Fruit fly (Drosophila melanogaster) whole organism, pupa: Measurements from ENCODE around the gene CHKov2.

Experiments
- CG12605 ChIP-seq: fragments of 200-800 bp; sonication (Bioruptor generic); IDR thresholded peaks from 2 replicates; pipeline ENCODE4 v1.3.6; 2022; ENCODE audit warnings: missing biosample characterization, missing genetic modification characterization
- CG17806 ChIP-seq: fragments of 200-800 bp; sonication (Bioruptor generic); optimal IDR thresholded peaks from 2 replicates; lab custom pipeline; 2018; ENCODE audit warnings: missing biosample characterization, mild to moderate bottlenecking, missing genetic modification characterization, moderate library complexity
- CG8159 ChIP-seq: fragments of 200-800 bp; sonication (Bioruptor generic); optimal IDR thresholded peaks from 3 replicates; lab custom pipeline; 2018; ENCODE audit warnings: missing biosample characterization, mild to moderate bottlenecking, missing genetic modification characterization, moderate library complexity

DNA sequence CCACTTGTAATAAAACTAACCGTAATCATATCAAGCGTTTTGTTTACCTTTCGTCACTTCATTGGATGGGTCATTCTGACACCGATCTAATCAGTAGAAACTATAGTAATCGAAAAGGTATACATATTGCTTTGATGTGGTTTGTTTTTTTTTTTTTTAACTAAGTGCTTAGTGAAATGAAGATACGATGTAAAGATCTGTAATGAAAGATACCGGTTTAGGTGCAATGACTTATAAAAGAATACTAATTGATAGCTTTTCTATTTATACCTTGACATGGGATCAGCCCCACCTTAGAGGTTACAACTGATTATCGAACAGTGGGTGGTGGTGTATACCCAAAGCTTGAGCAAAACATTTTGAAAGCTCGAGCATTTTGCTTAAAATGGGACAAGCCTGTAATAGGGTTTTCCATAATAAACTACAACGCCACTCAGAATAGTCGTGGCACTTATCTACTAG is 47.8 kb downstream of the CHKov2 start, which contains the start of gene CG31300:
- no peak for TF ChIP-seq CG17806
- TF ChIP-seq CG8159: no peak
- TF ChIP-seq CG12605 (GFP tag; lab: Robert Waterston, UW): no peak
